Fruit fly (Drosophila melanogaster): ENCODE data around the gene Galk.

Galk gene

DNA sequence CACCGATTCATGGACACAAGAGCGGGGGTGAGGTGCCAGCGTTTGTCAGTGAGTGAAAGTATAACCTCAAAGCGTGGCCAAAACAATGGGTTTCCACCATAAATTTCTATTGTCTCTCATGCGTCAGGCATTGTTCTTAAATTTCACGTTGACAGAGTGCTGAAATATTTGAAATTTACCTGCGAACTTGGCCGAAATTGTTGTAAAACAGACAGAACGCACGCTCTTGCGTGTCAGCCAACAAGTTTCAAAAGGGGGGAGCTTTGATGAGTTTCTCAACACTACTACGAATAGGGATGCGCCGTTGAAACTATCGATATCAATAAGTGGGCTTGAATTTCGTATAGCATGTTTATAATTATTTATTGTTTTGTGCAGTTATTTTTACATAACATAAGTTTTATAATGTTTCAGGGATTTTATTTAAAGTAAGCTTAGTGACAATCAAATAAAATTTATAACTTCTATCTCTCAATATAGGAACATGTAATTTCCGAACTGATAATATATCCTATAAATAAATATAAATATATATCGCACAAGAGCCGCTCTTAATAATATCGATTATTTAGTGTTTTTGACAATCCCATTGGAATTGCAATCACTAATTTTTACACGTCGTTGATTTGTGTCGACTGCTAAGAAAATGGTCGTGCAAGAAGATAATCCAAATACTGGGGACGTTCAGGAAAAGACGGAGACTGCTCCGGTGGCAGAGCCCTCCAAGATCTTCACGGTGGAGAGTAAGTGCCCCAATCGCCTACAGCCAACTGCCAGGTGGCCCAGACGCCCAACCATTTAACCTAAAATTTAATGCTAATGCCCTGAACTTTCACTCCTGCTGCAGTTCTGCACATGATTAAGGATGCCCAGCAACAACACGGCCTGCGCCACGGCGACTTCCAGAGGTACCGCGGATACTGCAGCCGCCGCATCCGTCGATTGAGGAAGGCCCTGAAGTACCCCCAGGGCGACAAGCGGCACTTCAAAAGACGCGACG is 11.1 kb downstream of the Galk start, which contains the start of the genes pix and Srp68 (continued):
- peak; percentile 53 for TF ChIP-seq CG8290 (GFP tag; optimal IDR thresholded peaks at IDR 0.05)
- peak in 1 of 2 experiments; percentile 39 for TF ChIP-seq CG8290 (tag; optimal IDR thresholded peaks at IDR 0.05)
- peak; percentile 65 for TF ChIP-seq CG1233 (GFP tag; optimal IDR thresholded peaks at IDR 0.05)
- TF ChIP-seq twi (tag; optimal IDR thresholded peaks at IDR 0.05) = peak; percentile 63
- peak; percentile 41 for TF ChIP-seq CG7839 (tag; optimal IDR thresholded peaks at IDR 0.05)
- no peak for TF ChIP-seq ato (GFP tag; IDR thresholded peaks at IDR 0.05; ENCODE audit: partially characterized antibody)
- peak; percentile 13 to 47 for TF ChIP-seq chif (GFP tag; optimal IDR thresholded peaks at IDR 0.05)
- peak; percentile 68 for TF ChIP-seq NfI (GFP tag; optimal IDR thresholded peaks at IDR 0.05)
- TF ChIP-seq PHDP (tag; optimal IDR thresholded peaks at IDR 0.05) = peak; percentile 58
- TF ChIP-seq CG9817 (tag; optimal IDR thresholded peaks at IDR 0.05) = peak; percentile 66
- TF ChIP-seq klu (GFP tag; IDR thresholded peaks at IDR 0.05) = peak; percentile 50; the same call in 1 of the 2 replicates
- TF ChIP-seq CG2120 (GFP tag; optimal IDR thresholded peaks at IDR 0.05) = peak; percentile 76
- no peak for TF ChIP-seq Atf6 (GFP tag; IDR thresholded peaks at IDR 0.05)
- TF ChIP-seq CG34224 (GFP tag; IDR thresholded peaks at IDR 0.05; ENCODE audit: partially characterized antibody) = peak; percentile 80
- TF ChIP-seq al (GFP tag; IDR thresholded peaks at IDR 0.05) = peak; percentile 43
- TF ChIP-seq CG2116 (GFP tag; optimal IDR thresholded peaks at IDR 0.05) = peak; percentile 92
- no peak for TF ChIP-seq salm (tag; optimal IDR thresholded peaks at IDR 0.05)
- peak; percentile 55 for TF ChIP-seq CG1529 (GFP tag; optimal IDR thresholded peaks at IDR 0.05)
- TF ChIP-seq Hmr (GFP tag; optimal IDR thresholded peaks at IDR 0.05) = no peak
- no peak for TF ChIP-seq Drgx (GFP tag; IDR thresholded peaks at IDR 0.05)
- TF ChIP-seq CG17186 (GFP tag; optimal IDR thresholded peaks at IDR 0.05) = no peak
- TF ChIP-seq GATAe (GFP tag; conservative IDR thresholded peaks at IDR 0.05) = no peak
- TF ChIP-seq CTCF (GFP tag; optimal IDR thresholded peaks at IDR 0.05) = no peak
- peak; percentile 67 for TF ChIP-seq CG4617 (GFP tag; optimal IDR thresholded peaks at IDR 0.05; ENCODE audit: borderline replicate concordance)
- TF ChIP-seq CG32772 (GFP tag; IDR thresholded peaks at IDR 0.05) = 0 out of 2 replicates have a peak, but pooled peaks have one; percentile 14
- TF ChIP-seq CG17802 (tag; optimal IDR thresholded peaks at IDR 0.05) = no peak
- TF ChIP-seq HLHmδ (GFP tag; optimal IDR thresholded peaks at IDR 0.05) = no peak
- no peak for TF ChIP-seq CG11723 (GFP tag; optimal IDR thresholded peaks at IDR 0.05)
- peak; percentile 45 for TF ChIP-seq CG7556 (GFP tag; optimal IDR thresholded peaks at IDR 0.05)
- TF ChIP-seq fu2 (GFP tag; optimal IDR thresholded peaks at IDR 0.05) = peak; percentile 36
- no peak for TF ChIP-seq CG10565 (GFP tag; optimal IDR thresholded peaks at IDR 0.05)
- no peak for TF ChIP-seq en (GFP tag; optimal IDR thresholded peaks at IDR 0.05)
- peak; percentile 65 for TF ChIP-seq Rfx (GFP tag; IDR thresholded peaks at IDR 0.05)
- peak; percentile 78 for TF ChIP-seq grau (tag; optimal IDR thresholded peaks at IDR 0.05)
- peak; percentile 31 for TF ChIP-seq NC2β (GFP tag; optimal IDR thresholded peaks at IDR 0.05)
- no peak for TF ChIP-seq dmrt99B (tag; optimal IDR thresholded peaks at IDR 0.05)
- TF ChIP-seq lov (optimal IDR thresholded peaks at IDR 0.05) = no peak
- no peak for TF ChIP-seq lov (GFP tag; IDR thresholded peaks at IDR 0.05)
- peak; percentile 54 for TF ChIP-seq stwl (tag; optimal IDR thresholded peaks at IDR 0.05)
- no peak; the same call in 1 of the 3 replicates for TF ChIP-seq CG34422 (GFP tag; IDR thresholded peaks at IDR 0.05)
- peak; percentile 17 for TF ChIP-seq CG10462 (GFP tag; optimal IDR thresholded peaks at IDR 0.05)
- TF ChIP-seq Dip2 (GFP tag; IDR thresholded peaks at IDR 0.05) = no peak
- no peak for TF ChIP-seq CG5953 (GFP tag; IDR thresholded peaks at IDR 0.05)
- TF ChIP-seq wor (GFP tag; IDR thresholded peaks at IDR 0.05) = no peak
- no peak for TF ChIP-seq Sox100B (GFP tag; optimal IDR thresholded peaks at IDR 0.05)
- no peak for TF ChIP-seq Deaf1 (tag; optimal IDR thresholded peaks at IDR 0.05)
- TF ChIP-seq Hr78 (GFP tag; optimal IDR thresholded peaks at IDR 0.05) = no peak
- no peak for TF ChIP-seq her (GFP tag; optimal IDR thresholded peaks at IDR 0.05)
- TF ChIP-seq Med (GFP tag) = peak; percentile 82
